Fruit fly (Drosophila melanogaster): ENCODE data around the gene Ir62a.
A peak's percentile ranks its signal among the peaks of the same experiment; 100 is the strongest.

The Ir62a gene

dm6 chr3L:1575731-1576376, 44.8 kb upstream of the Ir62a start (continued):
- TF ChIP-seq bcd (GFP tag; optimal IDR thresholded peaks at IDR 0.05), result no peak
- TF ChIP-seq sens (GFP tag), result peak; percentile 55
- peak; percentile 47; the same call in 1 of the 3 replicates for TF ChIP-seq so (GFP tag; IDR thresholded peaks at IDR 0.05)
- TF ChIP-seq CG8944 (GFP tag; optimal IDR thresholded peaks at IDR 0.05), result no peak
- TF ChIP-seq CG12155 (GFP tag; optimal IDR thresholded peaks at IDR 0.05), result no peak
- no peak for TF ChIP-seq gem (tag; optimal IDR thresholded peaks at IDR 0.05)
- no peak for TF ChIP-seq lbe (GFP tag; optimal IDR thresholded peaks at IDR 0.05)
- TF ChIP-seq CG12104 (GFP tag; optimal IDR thresholded peaks at IDR 0.05), result no peak
- no peak for TF ChIP-seq ab (GFP tag; optimal IDR thresholded peaks at IDR 0.05)
- TF ChIP-seq croc (GFP tag; conservative IDR thresholded peaks at IDR 0.05), result no peak
- no peak for TF ChIP-seq amos (GFP tag; IDR thresholded peaks at IDR 0.05; ENCODE audit: partially characterized antibody)
- no peak for TF ChIP-seq Hr51 (GFP tag; optimal IDR thresholded peaks at IDR 0.05)
- TF ChIP-seq CG10267 (tag; optimal IDR thresholded peaks at IDR 0.05), result no peak
- TF ChIP-seq CG11723 (GFP tag; optimal IDR thresholded peaks at IDR 0.05), result no peak
- TF ChIP-seq kah (GFP tag; optimal IDR thresholded peaks at IDR 0.05), result no peak
- peak; percentile 58; the same call in 1 of the 3 replicates for TF ChIP-seq ci (GFP tag; IDR thresholded peaks at IDR 0.05)
- no peak for TF ChIP-seq CG5245 (GFP tag; optimal IDR thresholded peaks at IDR 0.05)
- no peak for TF ChIP-seq phol (tag; optimal IDR thresholded peaks at IDR 0.05)
- no peak for TF ChIP-seq cad (GFP tag; optimal IDR thresholded peaks at IDR 0.05)
- no peak for TF ChIP-seq CG8089 (GFP tag; optimal IDR thresholded peaks at IDR 0.05)
- peak; percentile 16 for TF ChIP-seq CG6254 (GFP tag; optimal IDR thresholded peaks at IDR 0.05)
- TF ChIP-seq dysf (GFP tag; IDR thresholded peaks at IDR 0.05), result no peak
- TF ChIP-seq Sry-β (GFP tag; optimal IDR thresholded peaks at IDR 0.05), result no peak
- TF ChIP-seq CG2202 (tag; optimal IDR thresholded peaks at IDR 0.05), result no peak
- no peak for TF ChIP-seq CG8924 (tag; optimal IDR thresholded peaks at IDR 0.05)
- TF ChIP-seq pan (optimal IDR thresholded peaks at IDR 0.05), result no peak
- no peak for TF ChIP-seq pan (GFP tag; optimal IDR thresholded peaks at IDR 0.05 in 1 of 2, IDR thresholded peaks at IDR 0.05 in 1 of 2)
- TF ChIP-seq lilli (GFP tag; optimal IDR thresholded peaks at IDR 0.05), result peak; percentile 7
- TF ChIP-seq CoRest (tag; optimal IDR thresholded peaks at IDR 0.05), result no peak
- TF ChIP-seq Trl (optimal IDR thresholded peaks at IDR 0.05), result no peak
- no peak for TF ChIP-seq Trl (GFP tag; optimal IDR thresholded peaks at IDR 0.05)
- no peak for TF ChIP-seq CHES-1-like (GFP tag; optimal IDR thresholded peaks at IDR 0.05)
- no peak for TF ChIP-seq chif (GFP tag; optimal IDR thresholded peaks at IDR 0.05)
- no peak for TF ChIP-seq corto (GFP tag; optimal IDR thresholded peaks at IDR 0.05)
- TF ChIP-seq Hmr (GFP tag; optimal IDR thresholded peaks at IDR 0.05), result no peak
- TF ChIP-seq jigr1 (GFP tag; IDR thresholded peaks at IDR 0.05), result no peak
- TF ChIP-seq pho (GFP tag; optimal IDR thresholded peaks at IDR 0.05), result no peak
- no peak for TF ChIP-seq zen (tag; optimal IDR thresholded peaks at IDR 0.05)
- TF ChIP-seq zfh1 (GFP tag; IDR thresholded peaks at IDR 0.05), result 0 out of 3 replicates have a peak, but pooled peaks have one; percentile 42
- no peak for TF ChIP-seq CG12391 (tag; optimal IDR thresholded peaks at IDR 0.05)
- TF ChIP-seq pb (GFP tag; optimal IDR thresholded peaks at IDR 0.05), result no peak
- TF ChIP-seq tin (GFP tag; optimal IDR thresholded peaks at IDR 0.05), result no peak
- no peak for TF ChIP-seq Oaz (GFP tag; IDR thresholded peaks at IDR 0.05)
- no peak for TF ChIP-seq CG8359 (GFP tag; optimal IDR thresholded peaks at IDR 0.05; ENCODE audit: borderline replicate concordance)
- TF ChIP-seq sqz (GFP tag; optimal IDR thresholded peaks at IDR 0.05), result no peak
- no peak for TF ChIP-seq HHEX (GFP tag; optimal IDR thresholded peaks at IDR 0.05)
- TF ChIP-seq BtbVII (GFP tag; optimal IDR thresholded peaks at IDR 0.05), result peak; percentile 25
- TF ChIP-seq CG8765 (GFP tag; IDR thresholded peaks at IDR 0.05), result no peak
- TF ChIP-seq cato (GFP tag; optimal IDR thresholded peaks at IDR 0.05; ENCODE audit: borderline replicate concordance), result no peak
- no peak for TF ChIP-seq GATAe (GFP tag; conservative IDR thresholded peaks at IDR 0.05)
- TF ChIP-seq CG10565 (GFP tag; optimal IDR thresholded peaks at IDR 0.05), result no peak
